Fruit fly (Drosophila melanogaster): Measurements from ENCODE around the gene Acox3.
A peak's percentile ranks its signal among the peaks of the same experiment; 100 is the strongest.

Acox3 gene

dm6 chr2L:6488676-6489140 lies 40.5 kb upstream of the Acox3 start, which contains the start of the genes KFase and epsilonCOP (continued):
- TF ChIP-seq vvl (GFP tag; IDR thresholded peaks at IDR 0.05) = peak; percentile 67
- TF ChIP-seq bigmax (GFP tag; optimal IDR thresholded peaks at IDR 0.05) = no peak
- peak; percentile 14 for TF ChIP-seq tin (GFP tag; optimal IDR thresholded peaks at IDR 0.05)
- TF ChIP-seq chn (GFP tag; optimal IDR thresholded peaks at IDR 0.05) = peak; percentile 70
- TF ChIP-seq ATbp (GFP tag; optimal IDR thresholded peaks at IDR 0.05) = no peak
- TF ChIP-seq CG3407 (GFP tag; optimal IDR thresholded peaks at IDR 0.05) = peak; percentile 9
- TF ChIP-seq ash1 (GFP tag; optimal IDR thresholded peaks at IDR 0.05) = no peak
- peak; percentile 38 for TF ChIP-seq fu2 (GFP tag; optimal IDR thresholded peaks at IDR 0.05)
- no peak for TF ChIP-seq onecut (GFP tag; IDR thresholded peaks at IDR 0.05)
- TF ChIP-seq Med (GFP tag) = peak; percentile 94
- TF ChIP-seq gt (GFP tag; IDR thresholded peaks at IDR 0.05) = no peak
- no peak for TF ChIP-seq CG14441 (GFP tag; IDR thresholded peaks at IDR 0.05)
- TF ChIP-seq pnt (GFP tag; optimal IDR thresholded peaks at IDR 0.05) = no peak
- TF ChIP-seq Dll (GFP tag; IDR thresholded peaks at IDR 0.05; ENCODE audit: partially characterized antibody) = peak; percentile 76; the same call in 3 of the 4 replicates
- TF ChIP-seq CG11696 (GFP tag; IDR thresholded peaks at IDR 0.05) = no peak
- no peak for TF ChIP-seq Rx (GFP tag; IDR thresholded peaks at IDR 0.05)
- peak; percentile 22 for TF ChIP-seq CG1603 (tag; optimal IDR thresholded peaks at IDR 0.05)
- peak; percentile 56 to 61 for TF ChIP-seq Hr51 (GFP tag; optimal IDR thresholded peaks at IDR 0.05)
- peak; percentile 45 for TF ChIP-seq kni (GFP tag; optimal IDR thresholded peaks at IDR 0.05)
- peak; percentile 54 for TF ChIP-seq pho (GFP tag; optimal IDR thresholded peaks at IDR 0.05)
- TF ChIP-seq ewg (GFP tag; optimal IDR thresholded peaks at IDR 0.05) = no peak
- TF ChIP-seq hb (GFP tag; IDR thresholded peaks at IDR 0.05; ENCODE audit: partially characterized antibody) = peak; percentile 66; the same call in 2 of the 3 replicates
- no peak for TF ChIP-seq CG12219 (GFP tag; optimal IDR thresholded peaks at IDR 0.05)
- peak; percentile 40 for TF ChIP-seq CG13296 (GFP tag; optimal IDR thresholded peaks at IDR 0.05)
- no peak for TF ChIP-seq wor (GFP tag; IDR thresholded peaks at IDR 0.05)
- TF ChIP-seq wdn (GFP tag; IDR thresholded peaks at IDR 0.05) = no peak
- no peak for TF ChIP-seq CG3065 (GFP tag; optimal IDR thresholded peaks at IDR 0.05)
- TF ChIP-seq yki (optimal IDR thresholded peaks at IDR 0.05) = no peak
- TF ChIP-seq hth (optimal IDR thresholded peaks at IDR 0.05) = no peak
- TF ChIP-seq lov (optimal IDR thresholded peaks at IDR 0.05) = no peak
- no peak for TF ChIP-seq lov (GFP tag; IDR thresholded peaks at IDR 0.05)
- TF ChIP-seq H15 (GFP tag; IDR thresholded peaks at IDR 0.05) = no peak
- peak; percentile 75; the same call in 2 of the 3 replicates for TF ChIP-seq Opbp (GFP tag; IDR thresholded peaks at IDR 0.05; ENCODE audit: partially characterized antibody)
- peak; percentile 39 for TF ChIP-seq B-H2 (GFP tag; optimal IDR thresholded peaks at IDR 0.05)
- peak; percentile 66 for TF ChIP-seq nmo (GFP tag; optimal IDR thresholded peaks at IDR 0.05)
- TF ChIP-seq Hr3 (GFP tag; optimal IDR thresholded peaks at IDR 0.05) = peak; percentile 51
- peak; percentile 45 for TF ChIP-seq CG7839 (tag; optimal IDR thresholded peaks at IDR 0.05)
- TF ChIP-seq CG3847 (GFP tag; IDR thresholded peaks at IDR 0.05) = peak; percentile 75; the same call in 1 of the 2 replicates
- peak; percentile 70 for TF ChIP-seq hbn (GFP tag; IDR thresholded peaks at IDR 0.05; ENCODE audit: partially characterized antibody)
- no peak for TF ChIP-seq GATAe (GFP tag; conservative IDR thresholded peaks at IDR 0.05)
- peak; percentile 56 for TF ChIP-seq E2f2 (GFP tag; IDR thresholded peaks at IDR 0.05)
- peak; percentile 81 for TF ChIP-seq CG9797 (GFP tag; optimal IDR thresholded peaks at IDR 0.05)
- no peak for TF ChIP-seq eve (GFP tag; optimal IDR thresholded peaks at IDR 0.05)
- TF ChIP-seq Hmx (GFP tag; optimal IDR thresholded peaks at IDR 0.05) = no peak
- 0 out of 3 replicates have a peak, but pooled peaks have one; percentile 26 for TF ChIP-seq ase (GFP tag; IDR thresholded peaks at IDR 0.05)
- no peak for TF ChIP-seq stc (GFP tag; IDR thresholded peaks at IDR 0.05)
- TF ChIP-seq CG6683 (GFP tag; optimal IDR thresholded peaks at IDR 0.05) = peak; percentile 47
- TF ChIP-seq schlank (tag; optimal IDR thresholded peaks at IDR 0.05) = no peak
- TF ChIP-seq CG10274 (GFP tag; optimal IDR thresholded peaks at IDR 0.05) = no peak
- TF ChIP-seq dimm (GFP tag; IDR thresholded peaks at IDR 0.05) = no peak
- no peak for TF ChIP-seq sr (GFP tag; IDR thresholded peaks at IDR 0.05)
- TF ChIP-seq CG13624 (GFP tag; optimal IDR thresholded peaks at IDR 0.05) = peak; percentile 73

All from whole organism, embryonic.